Fruit fly (Drosophila melanogaster): ENCODE results near the gene CG10943.

The CG10943 gene

DNA sequence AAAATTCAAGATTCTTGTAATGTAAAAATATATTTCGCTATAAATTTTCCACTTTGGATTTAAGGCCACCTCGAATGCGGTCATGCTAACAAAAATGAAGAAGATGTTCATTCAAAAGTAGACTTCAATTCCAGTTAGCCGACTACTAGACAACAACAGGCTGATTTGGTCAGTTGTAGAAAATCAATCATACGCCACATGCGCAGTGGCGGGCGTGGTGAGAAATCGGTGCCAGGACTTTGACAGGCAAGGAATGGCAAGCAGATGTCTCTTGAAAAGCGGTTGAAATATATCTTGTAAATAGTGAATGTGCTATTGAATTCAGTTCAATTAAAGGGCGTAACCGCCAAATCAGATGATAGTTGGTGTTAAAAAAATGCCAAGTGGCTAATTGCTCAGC lies 9.3 kb downstream of the CG10943 start, which contains the start of gene Ent3:
Gene Ent3 (plus strand): TSS at position 224 of the 400 bp plus-strand sequence.
- TF ChIP-seq CG8478 (optimal IDR thresholded peaks at IDR 0.05): no peak
- TF ChIP-seq psq (optimal IDR thresholded peaks at IDR 0.05): no peak
- TF ChIP-seq pan (optimal IDR thresholded peaks at IDR 0.05): no peak
- TF ChIP-seq usp (GFP tag; optimal IDR thresholded peaks at IDR 0.05): no peak
- TF ChIP-seq Dll (optimal IDR thresholded peaks at IDR 0.05): no peak
- no peak for TF ChIP-seq EcR (GFP tag; optimal IDR thresholded peaks at IDR 0.05)

- TF ChIP-seq Dll (optimal IDR thresholded peaks at IDR 0.05) (no peak), EcR (GFP tag; optimal IDR thresholded peaks at IDR 0.05) (no peak), usp (GFP tag; optimal IDR thresholded peaks at IDR 0.05) (no peak), CG8478 (optimal IDR thresholded peaks at IDR 0.05) (no peak), pan (optimal IDR thresholded peaks at IDR 0.05) (no peak), psq (optimal IDR thresholded peaks at IDR 0.05) (no peak)
Observed at dm6 chr3L:12849867-12850301, 12.8 kb downstream of the CG10943 start, which contains the start of the genes CG10948 and Wbp2. CG10948 (minus strand) TSS chr3L:12850117. Wbp2 (plus strand) TSS chr3L:12850165.

dm6 chr3L:12843056-12843799 lies 19.5 kb downstream of the CG10943 start, which contains the start of gene nebu:
nebu (minus strand) TSS chr3L:12843106.
- TF ChIP-seq pan (optimal IDR thresholded peaks at IDR 0.05) (no peak), CG8478 (optimal IDR thresholded peaks at IDR 0.05) (no peak), psq (optimal IDR thresholded peaks at IDR 0.05) (no peak), usp (GFP tag; optimal IDR thresholded peaks at IDR 0.05) (no peak), Dll (optimal IDR thresholded peaks at IDR 0.05) (no peak), EcR (GFP tag; optimal IDR thresholded peaks at IDR 0.05) (no peak)

DNA sequence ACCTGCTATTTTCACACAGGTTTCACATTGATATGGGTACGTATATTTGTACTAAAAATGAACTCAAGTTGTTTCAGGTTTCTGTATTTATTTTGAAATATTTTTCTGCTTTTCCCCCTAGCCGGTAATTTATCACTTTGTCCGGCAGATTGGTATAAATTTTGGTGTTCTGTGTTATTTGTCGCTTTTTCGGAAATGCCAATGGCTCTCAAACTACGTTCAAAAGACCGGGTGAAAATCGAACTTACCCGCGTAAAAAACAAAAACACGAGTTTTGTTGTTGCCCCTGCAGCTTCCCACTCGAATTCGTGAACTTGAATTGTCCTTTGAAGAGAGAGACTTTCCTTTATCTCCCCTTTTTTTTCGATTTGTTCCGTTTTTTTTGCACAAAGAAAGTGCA lies 20.2 kb downstream of the CG10943 start:
- TF ChIP-seq usp (GFP tag; optimal IDR thresholded peaks at IDR 0.05) (no peak), Dll (optimal IDR thresholded peaks at IDR 0.05) (no peak), pan (optimal IDR thresholded peaks at IDR 0.05) (no peak)

DNA sequence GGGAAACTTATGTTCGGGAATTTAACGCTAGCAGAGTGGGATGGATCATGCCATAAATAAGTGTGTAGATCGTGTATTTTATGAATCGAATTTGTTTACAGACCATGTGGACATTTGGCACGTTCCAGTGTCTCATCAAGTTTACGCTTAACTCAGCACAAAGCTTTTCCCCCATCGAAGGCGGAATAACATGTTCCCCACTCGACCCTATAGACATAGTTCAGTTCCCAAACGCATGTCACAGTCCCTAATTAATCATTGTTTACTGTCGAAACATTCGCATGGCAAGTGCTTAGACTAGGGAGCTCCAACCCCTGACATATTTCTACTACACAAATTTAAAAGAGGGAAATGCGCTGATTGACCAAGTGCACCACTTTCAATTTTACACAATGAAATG lies 21.3 kb downstream of the CG10943 start:
- TF ChIP-seq pan (optimal IDR thresholded peaks at IDR 0.05) (no peak), Dll (optimal IDR thresholded peaks at IDR 0.05) (no peak), CG8478 (optimal IDR thresholded peaks at IDR 0.05) (no peak), usp (GFP tag; optimal IDR thresholded peaks at IDR 0.05) (no peak)

- no peak for TF ChIP-seq pan (optimal IDR thresholded peaks at IDR 0.05)
- TF ChIP-seq CG8478 (optimal IDR thresholded peaks at IDR 0.05): no peak
- no peak for TF ChIP-seq usp (GFP tag; optimal IDR thresholded peaks at IDR 0.05)
- TF ChIP-seq psq (optimal IDR thresholded peaks at IDR 0.05): no peak
- no peak for TF ChIP-seq EcR (GFP tag; optimal IDR thresholded peaks at IDR 0.05)
- TF ChIP-seq Dll (optimal IDR thresholded peaks at IDR 0.05): no peak
Observed at dm6 chr3L:12839882-12840281, 22.8 kb downstream of the CG10943 start.

- TF ChIP-seq EcR (GFP tag; optimal IDR thresholded peaks at IDR 0.05) (no peak), psq (optimal IDR thresholded peaks at IDR 0.05) (no peak), CG8478 (optimal IDR thresholded peaks at IDR 0.05) (no peak), Dll (optimal IDR thresholded peaks at IDR 0.05) (no peak), pan (optimal IDR thresholded peaks at IDR 0.05) (no peak), usp (GFP tag; optimal IDR thresholded peaks at IDR 0.05) (no peak)
Observed at dm6 chr3L:12837196-12837720, 25.5 kb downstream of the CG10943 start.

DNA sequence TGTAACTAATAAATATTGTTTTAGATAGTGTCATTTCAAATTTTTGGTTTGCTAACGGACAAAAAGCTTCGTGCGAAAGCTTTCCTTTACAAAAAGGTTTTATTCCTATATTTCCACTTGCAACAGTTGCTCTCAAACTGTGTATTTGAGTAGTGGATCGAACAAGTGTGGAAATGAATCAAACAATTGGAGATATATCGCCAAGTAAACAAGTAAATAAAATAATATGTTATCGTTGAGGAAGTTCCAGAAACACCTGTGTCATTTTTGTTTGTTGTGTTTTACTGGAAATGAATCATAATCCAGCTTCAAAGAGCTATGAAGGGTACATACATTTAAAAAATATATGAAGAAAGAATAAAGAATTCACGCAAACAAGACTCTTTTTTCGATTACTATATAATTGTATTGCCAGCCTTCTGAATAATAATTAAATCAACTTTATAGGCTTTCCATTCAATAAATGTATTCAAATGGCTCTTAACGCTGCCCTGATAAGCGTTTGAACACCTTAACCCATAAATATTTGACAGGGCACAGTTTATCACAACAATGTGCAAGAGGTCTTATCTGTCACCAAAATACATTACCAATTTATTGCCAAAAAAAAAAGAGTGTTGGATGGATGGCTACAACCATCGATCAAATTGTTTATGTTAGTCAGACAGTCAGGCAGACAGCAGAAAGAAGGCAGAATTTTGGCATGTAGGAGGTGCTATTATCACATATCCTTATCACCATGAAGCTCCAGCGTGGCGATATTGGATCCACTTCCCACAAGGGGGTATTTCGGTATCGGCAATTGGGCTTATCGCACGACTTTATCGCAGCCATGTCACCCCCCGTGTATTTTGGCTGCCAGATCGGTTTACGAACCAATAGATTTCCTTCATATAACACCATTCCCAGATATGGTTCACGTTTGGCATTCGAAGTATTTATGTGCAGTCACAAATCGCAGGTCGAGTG lies 26.9 kb downstream of the CG10943 start:
- no peak for TF ChIP-seq pan (optimal IDR thresholded peaks at IDR 0.05)

dm6 chr3L:12834526-12835213 lies 28.1 kb downstream of the CG10943 start:
- TF ChIP-seq EcR (GFP tag; optimal IDR thresholded peaks at IDR 0.05) (no peak), Dll (optimal IDR thresholded peaks at IDR 0.05) (no peak), psq (optimal IDR thresholded peaks at IDR 0.05) (no peak), usp (GFP tag; optimal IDR thresholded peaks at IDR 0.05) (no peak), CG8478 (optimal IDR thresholded peaks at IDR 0.05) (no peak), pan (optimal IDR thresholded peaks at IDR 0.05) (no peak)

- TF ChIP-seq Dll (optimal IDR thresholded peaks at IDR 0.05): no peak
- no peak for TF ChIP-seq CG8478 (optimal IDR thresholded peaks at IDR 0.05)
- no peak for TF ChIP-seq EcR (GFP tag; optimal IDR thresholded peaks at IDR 0.05)
- no peak for TF ChIP-seq psq (optimal IDR thresholded peaks at IDR 0.05)
- TF ChIP-seq pan (optimal IDR thresholded peaks at IDR 0.05): no peak
- TF ChIP-seq usp (GFP tag; optimal IDR thresholded peaks at IDR 0.05): no peak
Observed at dm6 chr3L:12833864-12834525, 28.7 kb downstream of the CG10943 start.

DNA sequence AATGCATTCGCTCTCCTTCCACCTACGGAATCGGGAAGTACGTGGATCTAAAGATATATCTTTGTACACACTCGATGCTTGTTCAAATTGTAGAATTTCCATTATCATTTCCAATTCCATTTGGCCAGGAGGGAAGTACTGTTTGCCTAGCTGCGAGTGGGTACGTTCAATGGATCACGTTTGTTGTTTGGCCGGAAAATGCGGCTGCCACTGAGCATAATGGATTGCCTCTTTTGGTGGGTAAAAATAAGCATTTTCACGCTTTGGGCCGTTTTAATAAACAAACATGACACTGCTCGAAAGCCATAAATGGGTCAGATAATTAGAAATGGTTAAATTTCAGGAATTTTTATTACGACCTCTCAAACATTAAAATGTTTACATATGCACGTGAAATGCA lies 29.4 kb downstream of the CG10943 start:
- TF ChIP-seq Dll (optimal IDR thresholded peaks at IDR 0.05): no peak
- TF ChIP-seq usp (GFP tag; optimal IDR thresholded peaks at IDR 0.05): no peak
- no peak for TF ChIP-seq CG8478 (optimal IDR thresholded peaks at IDR 0.05)
- no peak for TF ChIP-seq pan (optimal IDR thresholded peaks at IDR 0.05)
- no peak for TF ChIP-seq EcR (GFP tag; optimal IDR thresholded peaks at IDR 0.05)

All from whole organism.